Worm (Caenorhabditis elegans) whole organism, mixed stage, embryonic: ENCODE measurements around the gene unc-17.

ENCODE experiments used
- blmp-1 ChIP-seq: fragments of 150-350 bp; optimal IDR thresholded peaks from 2 replicates; lab custom pipeline; 2014; ENCODE audit warnings: missing biosample characterization, missing genetic modification characterization
- ceh-83 ChIP-seq: fragments of 200-800 bp; sonication (Bioruptor generic); optimal IDR thresholded peaks from 2 replicates; lab custom pipeline; 2018; ENCODE audit warnings: mild to moderate bottlenecking, missing genetic modification characterization, missing compliant biosample characterization
- elt-3 ChIP-seq: fragments of 150-350 bp; optimal IDR thresholded peaks from 2 replicates; lab custom pipeline; 2014; ENCODE audit warnings: missing biosample characterization, missing genetic modification characterization
- lin-13 ChIP-seq: fragments of 150-350 bp; optimal IDR thresholded peaks from 2 replicates; lab custom pipeline; 2014; ENCODE audit warnings: missing biosample characterization, missing genetic modification characterization
- tbx-8 ChIP-seq: fragments of 200-800 bp; sonication (Bioruptor generic); optimal IDR thresholded peaks from 2 replicates; lab custom pipeline; 2018; ENCODE audit warnings: mild to moderate bottlenecking, missing genetic modification characterization, moderate library complexity, missing compliant biosample characterization
- unc-39 ChIP-seq: fragments of 150-350 bp; optimal IDR thresholded peaks from 2 replicates; lab custom pipeline; 2014; ENCODE audit warnings: missing biosample characterization, missing genetic modification characterization
- ztf-11 ChIP-seq: fragments of 150-350 bp; optimal IDR thresholded peaks from 2 replicates; lab custom pipeline; 2014; ENCODE audit warnings: missing biosample characterization, missing genetic modification characterization

ce11 chrIV:3668603-3669002 lies 44.1 kb upstream of the unc-17 start, which contains the start of gene fmil-1:
- no peak for TF ChIP-seq ceh-83
- no peak for TF ChIP-seq lin-13
- no peak for TF ChIP-seq ztf-11 (tag; lab: Kevin White, UChicago)
- no peak for TF ChIP-seq elt-3
- TF ChIP-seq blmp-1 = no peak
- TF ChIP-seq unc-39 (tag; lab: Kevin White, UChicago) = no peak
- no peak for TF ChIP-seq tbx-8 (GFP tag; lab: Kevin White, UChicago)
